Fruit fly (Drosophila melanogaster): ENCODE results near the gene Cox10.

Gene Cox10

DNA sequence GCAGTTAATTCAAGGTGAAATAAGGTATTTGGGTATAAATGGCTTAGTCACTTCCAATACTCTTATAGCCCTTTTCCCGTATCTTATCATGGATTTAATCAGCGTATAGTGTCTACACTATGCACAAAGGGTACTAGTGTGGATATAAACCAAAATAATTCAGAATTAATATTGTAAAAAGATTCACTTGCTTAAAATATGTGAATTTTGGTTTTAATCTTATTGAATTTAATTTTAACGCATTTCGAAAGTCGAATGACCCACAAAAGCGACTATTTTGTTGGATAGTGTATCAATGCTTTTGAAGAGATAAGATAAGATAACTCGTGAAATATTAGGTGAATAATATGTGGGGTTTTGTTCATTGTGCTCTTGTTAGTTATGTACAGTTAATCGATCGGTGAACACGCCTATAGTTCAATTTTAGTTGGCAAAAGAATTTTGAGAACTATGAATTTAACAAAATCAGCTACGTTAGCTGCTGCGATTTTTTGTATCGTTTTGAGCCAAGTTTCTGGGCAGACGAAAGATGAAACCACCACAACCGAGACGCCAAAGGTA lies 50.7 kb downstream of the Cox10 start, which contains the start of gene CG5096 (continued):
- peak; percentile 97 for TF ChIP-seq exex (tag; optimal IDR thresholded peaks at IDR 0.05)
- peak; percentile 93 for TF ChIP-seq lilli (GFP tag; optimal IDR thresholded peaks at IDR 0.05)

Data from whole organism, embryonic.